Worm (Caenorhabditis elegans) whole organism, L4 larva: ENCODE data around the gene tbc-18.

Experiments used
- ZK546.5 ChIP-seq, 2 experiments: sonication (generic microtip); optimal IDR thresholded peaks; 2 replicates each; lab custom pipeline; 2017; ENCODE audit warnings: missing biosample characterization in 2 of 2, missing genetic modification characterization in 2 of 2
- ceh-32 ChIP-seq: sonication (generic microtip); optimal IDR thresholded peaks from 2 replicates; lab custom pipeline; 2016; ENCODE audit warnings: mild to moderate bottlenecking, missing genetic modification characterization, missing compliant biosample characterization; ENCODE audit not compliant: poor library complexity
- ceh-82 ChIP-seq: sonication (generic microtip); optimal IDR thresholded peaks from 2 replicates; lab custom pipeline; 2017; ENCODE audit warnings: missing biosample characterization, missing genetic modification characterization
- daf-12 ChIP-seq: fragments of 150-350 bp; optimal IDR thresholded peaks from 2 replicates; lab custom pipeline; 2014; ENCODE audit warnings: missing biosample characterization, missing genetic modification reagents, missing genetic modification characterization
- lin-15B ChIP-seq: fragments of 150-350 bp; sonication (generic microtip); optimal IDR thresholded peaks from 3 replicates; lab custom pipeline; 2014; ENCODE audit warnings: missing biosample characterization, missing genetic modification characterization
- zfp-3 ChIP-seq: fragments of 200-800 bp; sonication (Bioruptor generic); conservative IDR thresholded peaks from 2 replicates; pipeline ENCODE4 v1.3.6; 2022; ENCODE audit warnings: missing genetic modification reagents, missing genetic modification characterization, missing compliant biosample characterization
- zip-11 ChIP-seq: fragments of 200-800 bp; sonication (Bioruptor generic); IDR thresholded peaks from 2 replicates; pipeline ENCODE4 v1.3.6; 2022; ENCODE audit warnings: missing genetic modification characterization, missing compliant biosample characterization

DNA sequence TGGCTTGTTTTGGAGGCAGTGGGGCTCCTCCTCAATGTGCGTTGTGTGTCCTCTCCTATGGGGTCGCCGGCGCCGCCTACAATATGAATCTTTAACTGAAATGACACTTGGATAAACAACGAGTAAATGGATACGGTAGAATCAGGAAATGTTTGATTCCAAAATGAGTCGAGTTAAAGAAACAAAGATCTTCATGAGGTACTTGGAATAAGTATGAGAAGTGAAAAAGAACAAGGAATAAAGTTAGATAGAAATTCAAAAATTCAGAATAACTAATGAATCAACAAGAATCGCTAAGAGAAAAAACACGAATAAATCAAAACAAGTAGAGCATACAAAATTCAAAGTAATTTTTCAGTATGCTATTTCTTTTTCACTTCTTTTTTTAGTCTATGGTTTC lies 27.4 kb upstream of the tbc-18 start, which contains the start of gene npr-28:
- TF ChIP-seq ceh-32 (no peak), zip-11 (GFP tag; lab: Robert Waterston, UW) (no peak), lin-15B (tag; lab: Kevin White, UChicago) (no peak), ZK546.5 (tag; optimal IDR thresholded peaks at IDR 0.05; lab: Kevin White, UChicago) (no peak), zfp-3 (GFP tag; lab: Robert Waterston, UW) (no peak), ceh-82 (tag; lab: Kevin White, UChicago) (no peak), daf-12 (tag; lab: Kevin White, UChicago) (no peak)
